Fruit fly (Drosophila melanogaster): ENCODE data around the gene CG14007.

Gene CG14007

dm6 chr2L:5724521-5725023 is 8.1 kb upstream of the CG14007 start, which contains the start of gene CG11030 (continued):
- TF ChIP-seq Dp (GFP tag; optimal IDR thresholded peaks at IDR 0.05) (peak; percentile 71), D19A (tag; optimal IDR thresholded peaks at IDR 0.05) (no peak), Xbp1 (GFP tag; optimal IDR thresholded peaks at IDR 0.05) (peak; percentile 21), Drgx (GFP tag; IDR thresholded peaks at IDR 0.05) (no peak), Doc2 (GFP tag; IDR thresholded peaks at IDR 0.05) (no peak), CG4328 (GFP tag; optimal IDR thresholded peaks at IDR 0.05) (peak; percentile 2), oc (tag; optimal IDR thresholded peaks at IDR 0.05) (no peak), ham (GFP tag; IDR thresholded peaks at IDR 0.05) (no peak), CG8290 (GFP tag; optimal IDR thresholded peaks at IDR 0.05) (no peak), CG8290 (tag; optimal IDR thresholded peaks at IDR 0.05) (no peak), CG33557 (GFP tag; optimal IDR thresholded peaks at IDR 0.05) (no peak), CG5245 (GFP tag; optimal IDR thresholded peaks at IDR 0.05) (no peak), seq (GFP tag; IDR thresholded peaks at IDR 0.05) (no peak), sr (GFP tag; IDR thresholded peaks at IDR 0.05) (no peak), CG11696 (GFP tag; IDR thresholded peaks at IDR 0.05) (no peak), CG14441 (GFP tag; IDR thresholded peaks at IDR 0.05) (no peak), trh (GFP tag; optimal IDR thresholded peaks at IDR 0.05) (no peak), ranshi (GFP tag; IDR thresholded peaks at IDR 0.05) (0 out of 2 replicates have a peak, but pooled peaks have one; percentile 5), CG11398 (GFP tag; optimal IDR thresholded peaks at IDR 0.05) (no peak), CG30020 (tag; optimal IDR thresholded peaks at IDR 0.05) (no peak), CG11504 (tag; optimal IDR thresholded peaks at IDR 0.05) (peak; percentile 15), Oaz (GFP tag; IDR thresholded peaks at IDR 0.05) (no peak), Ptx1 (GFP tag; IDR thresholded peaks at IDR 0.05) (no peak), Elba2 (GFP tag; optimal IDR thresholded peaks at IDR 0.05) (peak; percentile 25), Pdp1 (GFP tag; optimal IDR thresholded peaks at IDR 0.05) (no peak), hb (GFP tag; IDR thresholded peaks at IDR 0.05; ENCODE audit: partially characterized antibody) (peak; percentile 100), CG3407 (GFP tag; optimal IDR thresholded peaks at IDR 0.05) (no peak), Dip3 (GFP tag; optimal IDR thresholded peaks at IDR 0.05) (no peak), Optix (GFP tag; IDR thresholded peaks at IDR 0.05) (no peak), Ravus (GFP tag; IDR thresholded peaks at IDR 0.05) (no peak), CG11456 (GFP tag; IDR thresholded peaks at IDR 0.05) (peak; percentile 75; the same call in 1 of the 3 replicates), Myb (GFP tag; optimal IDR thresholded peaks at IDR 0.05) (no peak), Ets65A (GFP tag) (no peak), ATbp (GFP tag; optimal IDR thresholded peaks at IDR 0.05) (no peak), CG14050 (GFP tag; IDR thresholded peaks at IDR 0.05) (no peak), CG8765 (GFP tag; IDR thresholded peaks at IDR 0.05) (no peak), Eip74EF (GFP tag; optimal IDR thresholded peaks at IDR 0.05) (no peak), CG6791 (GFP tag; IDR thresholded peaks at IDR 0.05; ENCODE audit: partially characterized antibody) (peak; percentile 100), Doc3 (GFP tag; IDR thresholded peaks at IDR 0.05; ENCODE audit: partially characterized antibody) (peak; percentile 98), Xrp1 (GFP tag; IDR thresholded peaks at IDR 0.05) (no peak), tx (GFP tag; optimal IDR thresholded peaks at IDR 0.05) (no peak), CG10565 (GFP tag; optimal IDR thresholded peaks at IDR 0.05) (no peak), CG12299 (tag; optimal IDR thresholded peaks at IDR 0.05) (no peak), CG34422 (GFP tag; IDR thresholded peaks at IDR 0.05) (peak; percentile 71; the same call in 2 of the 3 replicates), az2 (GFP tag; optimal IDR thresholded peaks at IDR 0.05) (no peak), Abd-B (GFP tag; optimal IDR thresholded peaks at IDR 0.05) (no peak), shn (GFP tag; optimal IDR thresholded peaks at IDR 0.05) (peak; percentile 28), CG4707 (GFP tag; optimal IDR thresholded peaks at IDR 0.05) (no peak), lab (GFP tag; optimal IDR thresholded peaks at IDR 0.05) (no peak), CG32767 (GFP tag; IDR thresholded peaks at IDR 0.05) (no peak), peb (GFP tag; IDR thresholded peaks at IDR 0.05) (0 out of 2 replicates have a peak, but pooled peaks have one; percentile 18)
